Worm (Caenorhabditis elegans) whole organism, L4 larva: ENCODE data around the gene F44G4.7.
A peak's percentile ranks its signal among the peaks of the same experiment; 100 is the strongest.

Experiments
- F26F4.8 ChIP-seq: fragments of 200-800 bp; sonication (Bioruptor generic); conservative IDR thresholded peaks from 2 replicates; pipeline ENCODE4 v1.3.6; 2022; ENCODE audit warnings: missing genetic modification characterization, missing compliant biosample characterization
- F49E8.2 ChIP-seq: sonication (generic microtip); optimal IDR thresholded peaks from 2 replicates; lab custom pipeline; 2016; ENCODE audit warnings: missing compliant biosample characterization, mild to moderate bottlenecking, missing genetic modification characterization, borderline replicate concordance
- Y105C5A.15 ChIP-seq: fragments of 200-800 bp; sonication (Bioruptor generic); IDR thresholded peaks from 2 replicates; pipeline ENCODE4 v1.3.6; 2022; ENCODE audit warnings: missing genetic modification characterization, missing compliant biosample characterization
- aha-1 ChIP-seq: fragments of 150-350 bp; peaks from one replicate; lab custom pipeline; 2014; ENCODE audit warnings: missing biosample characterization, missing genetic modification characterization
- ceh-20 ChIP-seq: fragments of 200-800 bp; sonication (Bioruptor generic); IDR thresholded peaks from 2 replicates; pipeline ENCODE4 v1.3.6; 2022; ENCODE audit warnings: missing genetic modification reagents, missing genetic modification characterization, missing compliant biosample characterization
- ceh-62 ChIP-seq: sonication (generic microtip); optimal IDR thresholded peaks from 2 replicates; lab custom pipeline; 2017; ENCODE audit warnings: missing biosample characterization, missing genetic modification characterization
- ceh-82 ChIP-seq: sonication (generic microtip); optimal IDR thresholded peaks from 2 replicates; lab custom pipeline; 2017; ENCODE audit warnings: missing biosample characterization, missing genetic modification characterization
- ctbp-1 ChIP-seq: fragments of 200-800 bp; sonication (Bioruptor generic); IDR thresholded peaks from 2 replicates; pipeline ENCODE4 v1.3.6; 2022; ENCODE audit warnings: missing genetic modification reagents, missing genetic modification characterization, missing compliant biosample characterization
- daf-16 ChIP-seq, 3 experiments: sonication (generic microtip); optimal IDR thresholded peaks; 2 replicates each; lab custom pipeline; 2016 to 2017; ENCODE audit warnings: missing genetic modification characterization in 3 of 3, missing genetic modification reagents in 3 of 3, mild to moderate bottlenecking in 2 of 3, missing compliant biosample characterization in 2 of 3, missing biosample characterization in 1 of 3, moderate library complexity in 1 of 3
- daf-19 ChIP-seq: fragments of 200-800 bp; sonication (Bioruptor generic); conservative IDR thresholded peaks from 2 replicates; pipeline ENCODE4 v1.3.6; 2022; ENCODE audit warnings: missing genetic modification characterization, missing compliant biosample characterization
- dmd-6 ChIP-seq: fragments of 200-800 bp; sonication (Bioruptor generic); IDR thresholded peaks from 2 replicates; pipeline ENCODE4 v1.3.6; 2022; ENCODE audit warnings: missing genetic modification reagents, missing genetic modification characterization, missing compliant biosample characterization
- dve-1 ChIP-seq: sonication (generic microtip); optimal IDR thresholded peaks from 2 replicates; lab custom pipeline; 2017; ENCODE audit warnings: antibody characterized with exemption, mild to moderate bottlenecking, missing genetic modification characterization, missing compliant biosample characterization; ENCODE audit not compliant: insufficient read depth
- egl-43 ChIP-seq: fragments of 200-800 bp; sonication (Bioruptor generic); IDR thresholded peaks from 2 replicates; pipeline ENCODE4 v1.3.6; 2022; ENCODE audit warnings: missing genetic modification reagents, missing genetic modification characterization, missing compliant biosample characterization
- hlh-11 ChIP-seq: fragments of 200-800 bp; sonication (Bioruptor generic); optimal IDR thresholded peaks from 2 replicates; lab custom pipeline; 2018; ENCODE audit warnings: mild to moderate bottlenecking, missing genetic modification characterization, missing compliant biosample characterization
- hlh-30 ChIP-seq: sonication (generic microtip); optimal IDR thresholded peaks from 2 replicates; lab custom pipeline; 2017; ENCODE audit warnings: antibody characterized with exemption, mild to moderate bottlenecking, missing genetic modification characterization, missing compliant biosample characterization; ENCODE audit not compliant: insufficient read depth
- hmg-1.1 ChIP-seq: fragments of 200-800 bp; sonication (Bioruptor generic); IDR thresholded peaks from 2 replicates; pipeline ENCODE4 v1.3.6; 2022; ENCODE audit warnings: missing genetic modification reagents, missing genetic modification characterization, missing compliant biosample characterization
- lim-7 ChIP-seq: fragments of 200-800 bp; sonication (Bioruptor generic); IDR thresholded peaks from 2 replicates; pipeline ENCODE4 v1.3.6; 2022; ENCODE audit warnings: missing genetic modification characterization, missing compliant biosample characterization
- lin-13 ChIP-seq: fragments of 150-350 bp; optimal IDR thresholded peaks from 2 replicates; lab custom pipeline; 2014; ENCODE audit warnings: missing biosample characterization, missing genetic modification reagents, missing genetic modification characterization
- lin-38 ChIP-seq: fragments of 200-800 bp; sonication (Bioruptor generic); IDR thresholded peaks from 2 replicates; pipeline ENCODE4 v1.3.6; 2022; ENCODE audit warnings: missing genetic modification reagents, missing genetic modification characterization, missing compliant biosample characterization
- mdl-1 ChIP-seq, 2 experiments: fragments of 150-350 bp in 1 of 2; sonication (generic microtip) in 1 of 2; optimal IDR thresholded peaks; 2 replicates each; lab custom pipeline; 2014 to 2017; ENCODE audit warnings: missing biosample characterization in 2 of 2, missing genetic modification characterization in 2 of 2
- mxl-2 ChIP-seq: fragments of 200-800 bp; sonication (Bioruptor generic); conservative IDR thresholded peaks from 2 replicates; pipeline ENCODE4 v1.3.6; 2022; ENCODE audit warnings: missing genetic modification reagents, missing genetic modification characterization, missing compliant biosample characterization
- mxl-3 ChIP-seq: fragments of 200-800 bp; sonication (Bioruptor generic); optimal IDR thresholded peaks from 2 replicates; lab custom pipeline; 2018; ENCODE audit warnings: mild to moderate bottlenecking, missing genetic modification characterization, missing compliant biosample characterization
- nhr-10 ChIP-seq: fragments of 150-350 bp; optimal IDR thresholded peaks from 2 replicates; lab custom pipeline; 2014; ENCODE audit warnings: missing biosample characterization, missing genetic modification characterization
- nhr-25 ChIP-seq: sonication (generic microtip); optimal IDR thresholded peaks from 2 replicates; lab custom pipeline; 2017; ENCODE audit warnings: missing genetic modification characterization, mild to moderate bottlenecking, missing compliant biosample characterization, antibody characterized with exemption, moderate library complexity, borderline replicate concordance; ENCODE audit not compliant: insufficient read depth
- nhr-28 ChIP-seq: fragments of 150-350 bp; optimal IDR thresholded peaks from 2 replicates; lab custom pipeline; 2014; ENCODE audit warnings: missing biosample characterization, missing genetic modification characterization
- nhr-48 ChIP-seq: sonication (generic microtip); optimal IDR thresholded peaks from 2 replicates; lab custom pipeline; 2016; ENCODE audit warnings: mild to moderate bottlenecking, missing genetic modification characterization, missing compliant biosample characterization
- nhr-76 ChIP-seq: fragments of 150-350 bp; optimal IDR thresholded peaks from 2 replicates; lab custom pipeline; 2014; ENCODE audit warnings: missing biosample characterization, missing genetic modification characterization
- snpc-4 ChIP-seq: fragments of 150-350 bp; optimal IDR thresholded peaks from 2 replicates; lab custom pipeline; 2014; ENCODE audit warnings: missing biosample characterization, missing genetic modification characterization
- unc-39 ChIP-seq: sonication (generic microtip); optimal IDR thresholded peaks from 2 replicates; lab custom pipeline; 2017; ENCODE audit warnings: missing biosample characterization, missing genetic modification characterization
- unc-62 ChIP-seq, 3 experiments: fragments of 150-350 bp in 1 of 3; sonication (generic microtip); optimal IDR thresholded peaks in 2 of 3; peaks in 1 of 3; 1 replicate in 1 of 3; 2 replicates in 2 of 3; lab custom pipeline; 2014 to 2017; ENCODE audit warnings: missing biosample characterization in 3 of 3, missing genetic modification characterization in 3 of 3, missing genetic modification reagents in 3 of 3, missing genotype in 1 of 3
- zag-1 ChIP-seq: fragments of 150-350 bp; optimal IDR thresholded peaks from 2 replicates; lab custom pipeline; 2014; ENCODE audit warnings: missing biosample characterization, missing genetic modification characterization
- ztf-7 ChIP-seq: fragments of 150-350 bp; optimal IDR thresholded peaks from 2 replicates; lab custom pipeline; 2014; ENCODE audit warnings: missing biosample characterization, missing genetic modification characterization

Gene F44G4.7

DNA sequence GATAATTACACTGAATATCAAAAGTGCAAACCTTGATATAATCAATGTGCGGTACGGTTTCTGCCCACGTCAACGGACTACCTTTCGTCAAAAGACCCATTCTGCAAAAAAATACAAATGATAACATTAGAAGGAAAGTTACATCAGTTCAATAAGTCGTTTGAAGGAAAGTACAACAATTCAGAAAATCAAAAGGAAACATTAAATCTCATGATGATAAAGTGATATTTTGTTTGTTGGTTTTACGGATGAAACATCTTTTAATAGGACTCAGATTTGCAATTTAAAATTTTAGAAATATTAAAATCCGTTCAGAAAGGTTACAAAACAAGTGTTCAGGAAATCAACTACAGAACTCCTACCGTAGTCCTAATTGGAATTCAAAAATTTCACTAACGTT, 33.2 kb upstream of the F44G4.7 start, which contains the start of gene gcs-1:
TSS of gene gcs-1 (minus strand) at position 101 of the 400 bp plus-strand sequence.
- TF ChIP-seq hmg-1.1 (no peak), mxl-3 (GFP tag; lab: Kevin White, UChicago) (no peak), lin-13 (GFP tag; lab: Kevin White, UChicago) (no peak), zag-1 (tag; lab: Kevin White, UChicago) (no peak), mxl-2 (GFP tag; lab: Robert Waterston, UW) (no peak), nhr-76 (tag; lab: Kevin White, UChicago) (no peak), nhr-25 (tag; lab: Kevin White, UChicago) (no peak), Y105C5A.15 (GFP tag; lab: Robert Waterston, UW) (no peak)

DNA sequence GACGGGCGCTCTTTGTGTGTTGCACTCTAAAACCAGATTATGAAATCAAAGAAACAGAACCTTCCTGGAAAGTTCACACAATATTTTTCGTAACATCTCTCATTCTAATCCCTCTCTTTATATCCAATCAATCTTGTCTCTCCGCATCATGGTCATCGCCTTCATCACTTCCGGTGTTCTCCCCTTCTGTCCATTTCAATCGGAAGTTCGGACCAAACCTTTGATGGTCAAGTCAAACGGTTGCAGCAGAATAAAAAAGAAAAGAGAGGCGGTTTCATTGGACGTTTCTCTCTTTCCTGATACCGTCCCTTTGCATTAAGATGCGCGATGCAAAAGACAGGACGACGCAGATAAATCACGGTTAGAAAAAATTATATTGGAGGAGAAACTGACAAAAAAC, 28.1 kb upstream of the F44G4.7 start:
- TF ChIP-seq F26F4.8 (GFP tag; lab: Robert Waterston, UW): no peak
- TF ChIP-seq aha-1 (tag; lab: Kevin White, UChicago): peak; percentile 24
- TF ChIP-seq nhr-28: peak; percentile 51
- TF ChIP-seq hlh-11 (tag; lab: Kevin White, UChicago): peak; percentile 31

DNA sequence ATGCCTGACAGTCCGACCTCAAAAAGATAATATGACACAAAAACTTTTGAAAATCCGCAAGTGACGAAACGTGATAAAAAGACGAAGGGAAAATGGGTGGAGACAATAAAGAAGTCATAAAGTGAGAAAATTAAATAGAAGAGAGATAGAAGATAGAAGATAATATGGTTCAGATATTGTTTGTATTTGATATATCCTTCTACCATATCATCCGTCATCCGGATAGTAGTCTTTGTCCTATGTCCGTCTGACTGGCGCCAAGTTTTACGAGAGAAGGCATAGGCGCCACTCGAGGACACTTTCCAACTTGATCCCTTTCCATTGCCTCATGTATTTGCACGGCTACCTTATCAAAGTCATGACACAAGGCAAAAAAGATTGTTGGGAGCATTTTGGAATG, 26.9 kb upstream of the F44G4.7 start:
- TF ChIP-seq egl-43 (GFP tag; lab: Robert Waterston, UW) (no peak), mxl-2 (GFP tag; lab: Robert Waterston, UW) (no peak), ztf-7 (no peak), unc-62 (GFP tag; optimal IDR thresholded peaks at IDR 0.05 in 1 of 2; lab: Kevin White, UChicago) (peak in 1 of 2 experiments; percentile 81), unc-62 (tag; optimal IDR thresholded peaks at IDR 0.05; lab: Kevin White, UChicago) (no peak), hlh-30 (tag; lab: Kevin White, UChicago) (peak; percentile 1), daf-16 (GFP tag; optimal IDR thresholded peaks at IDR 0.05; lab: Kevin White, UChicago) (no peak), daf-16 (tag; optimal IDR thresholded peaks at IDR 0.05; lab: Kevin White, UChicago) (no peak)

DNA sequence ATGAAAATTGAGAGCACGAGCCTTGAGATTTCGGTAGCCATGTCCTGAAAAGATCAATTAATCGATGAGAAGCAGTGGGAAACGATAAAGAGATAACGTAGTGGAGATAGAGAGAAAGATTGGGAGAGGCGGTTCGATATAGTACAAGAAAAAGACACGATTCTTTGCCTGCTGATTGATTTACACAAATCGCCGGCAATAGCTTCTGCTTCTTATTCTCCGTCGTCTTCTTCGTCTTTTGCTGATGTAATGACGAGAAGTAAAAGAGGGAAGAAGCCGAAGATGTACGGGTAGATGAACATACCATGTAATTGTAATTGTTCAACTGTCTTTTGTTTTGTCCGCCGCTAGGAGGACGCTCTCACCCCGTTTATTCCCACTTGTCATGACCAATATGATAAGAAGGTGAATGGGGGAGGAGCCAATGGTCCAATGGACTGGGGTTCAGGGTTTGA, 24.3 kb upstream of the F44G4.7 start, which contains the start of gene F37B12.1:
TSS of gene F37B12.1 (minus strand) at position 51 of the 455 bp plus-strand sequence.
- TF ChIP-seq aha-1 (tag; lab: Kevin White, UChicago) (peak; percentile 97), lim-7 (GFP tag; lab: Robert Waterston, UW) (no peak), mdl-1 (tag; optimal IDR thresholded peaks at IDR 0.05; lab: Kevin White, UChicago) (peak in 1 of 2 experiments; percentile 15), unc-39 (tag; lab: Kevin White, UChicago) (no peak)

DNA sequence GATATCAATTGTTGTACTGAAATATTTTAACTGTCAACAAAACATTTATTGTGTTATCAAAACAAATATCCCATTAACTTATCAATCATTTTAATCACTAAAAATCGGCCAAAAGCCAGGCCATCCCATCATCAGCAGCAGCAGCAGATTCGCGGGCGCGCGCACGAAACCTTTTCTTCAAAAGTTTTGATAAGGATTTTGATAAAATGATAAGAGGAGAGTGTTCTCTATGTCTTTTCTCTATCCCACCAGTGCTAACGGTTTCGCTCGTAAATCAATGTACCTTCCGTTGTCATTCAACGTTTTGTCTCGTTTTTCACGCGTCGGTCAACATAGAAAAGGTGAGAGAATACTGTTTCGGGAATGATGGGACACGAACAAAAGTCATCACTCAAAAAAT, 23.1 kb upstream of the F44G4.7 start:
- TF ChIP-seq nhr-48 (tag; lab: Kevin White, UChicago): no peak
- TF ChIP-seq mxl-3 (GFP tag; lab: Kevin White, UChicago): peak; percentile 37
- no peak for TF ChIP-seq snpc-4 (tag; lab: Kevin White, UChicago)
- TF ChIP-seq nhr-10 (tag; lab: Kevin White, UChicago): no peak
- no peak for TF ChIP-seq ceh-82
- no peak for TF ChIP-seq hmg-1.1
- TF ChIP-seq nhr-76 (tag; lab: Kevin White, UChicago): no peak
- no peak for TF ChIP-seq ctbp-1
- no peak for TF ChIP-seq F49E8.2 (tag; lab: Kevin White, UChicago)
- no peak for TF ChIP-seq ceh-62 (tag; lab: Kevin White, UChicago)
- TF ChIP-seq dve-1: peak; percentile 35
- peak; percentile 26 for TF ChIP-seq nhr-28
- TF ChIP-seq mdl-1 (tag; optimal IDR thresholded peaks at IDR 0.05; lab: Kevin White, UChicago): no peak
- no peak for TF ChIP-seq lin-38
- TF ChIP-seq F26F4.8 (GFP tag; lab: Robert Waterston, UW): no peak
- TF ChIP-seq hlh-30 (tag; lab: Kevin White, UChicago): peak; percentile 36
- no peak for TF ChIP-seq ceh-20 (GFP tag; lab: Robert Waterston, UW)
- TF ChIP-seq dmd-6 (GFP tag; lab: Robert Waterston, UW): no peak
- TF ChIP-seq daf-19 (GFP tag; lab: Robert Waterston, UW): no peak
